Worm (Caenorhabditis elegans) whole organism, L2 larva: Measurements from ENCODE around the gene Y73C8B.5.

Source experiments
- C34F6.9 ChIP-seq: fragments of 150-350 bp; optimal IDR thresholded peaks from 2 replicates; lab custom pipeline; 2014; ENCODE audit warnings: missing biosample characterization, missing genetic modification characterization
- F13H6.1 ChIP-seq: sonication (generic microtip); optimal IDR thresholded peaks from 2 replicates; lab custom pipeline; 2016; ENCODE audit warnings: missing genetic modification characterization, missing compliant biosample characterization
- ZK546.5 ChIP-seq: sonication (generic microtip); optimal IDR thresholded peaks from 2 replicates; lab custom pipeline; 2017; ENCODE audit warnings: missing biosample characterization, missing genetic modification characterization
- alr-1 ChIP-seq: fragments of 150-350 bp; optimal IDR thresholded peaks from 2 replicates; lab custom pipeline; 2014; ENCODE audit warnings: missing biosample characterization, missing genetic modification characterization
- aly-2 ChIP-seq: fragments of 150-350 bp; optimal IDR thresholded peaks from 2 replicates; lab custom pipeline; 2014; ENCODE audit warnings: missing biosample characterization, missing genetic modification characterization
- ama-1 ChIP-seq: fragments of 150-350 bp; optimal IDR thresholded peaks from 2 replicates; lab custom pipeline; 2018; ENCODE audit warnings: inconsistent platforms
- blmp-1 ChIP-seq: sonication (generic microtip); optimal IDR thresholded peaks from 2 replicates; lab custom pipeline; 2017; ENCODE audit warnings: missing genetic modification characterization, mild to moderate bottlenecking, missing compliant biosample characterization, antibody characterized with exemption, moderate library complexity; ENCODE audit not compliant: insufficient read depth
- ceh-82 ChIP-seq: fragments of 150-350 bp; optimal IDR thresholded peaks from 2 replicates; lab custom pipeline; 2014; ENCODE audit warnings: missing biosample characterization, missing genetic modification characterization
- egl-27 ChIP-seq: sonication (generic microtip); optimal IDR thresholded peaks from 3 replicates; lab custom pipeline; 2017; ENCODE audit warnings: missing biosample characterization, missing genetic modification reagents, missing genetic modification characterization
- elt-1 ChIP-seq: fragments of 150-350 bp; optimal IDR thresholded peaks from 2 replicates; lab custom pipeline; 2014; ENCODE audit warnings: missing biosample characterization, missing genetic modification characterization
- elt-3 ChIP-seq: sonication (generic microtip); optimal IDR thresholded peaks from 2 replicates; lab custom pipeline; 2017; ENCODE audit warnings: missing biosample characterization, missing genetic modification characterization
- gmeb-1 ChIP-seq: fragments of 150-350 bp; optimal IDR thresholded peaks from 2 replicates; lab custom pipeline; 2014; ENCODE audit warnings: missing biosample characterization, missing genetic modification characterization
- lin-39 ChIP-seq: fragments of 150-350 bp; optimal IDR thresholded peaks from 2 replicates; lab custom pipeline; 2014; ENCODE audit warnings: missing biosample characterization, missing genetic modification reagents, missing genetic modification characterization
- lsy-2 ChIP-seq, 2 experiments: fragments of 150-350 bp in 1 of 2; sonication (generic microtip) in 1 of 2; optimal IDR thresholded peaks; 2 replicates each; lab custom pipeline; 2014 to 2017; ENCODE audit warnings: missing biosample characterization in 2 of 2, missing genetic modification characterization in 2 of 2
- mab-5 ChIP-seq: fragments of 150-350 bp; optimal IDR thresholded peaks from 2 replicates; lab custom pipeline; 2014; ENCODE audit warnings: missing biosample characterization, missing genetic modification characterization
- mbf-1 ChIP-seq: sonication (generic microtip); optimal IDR thresholded peaks from 2 replicates; lab custom pipeline; 2017; ENCODE audit warnings: missing biosample characterization, missing genetic modification characterization
- nhr-10 ChIP-seq: sonication (generic microtip); optimal IDR thresholded peaks from 2 replicates; lab custom pipeline; 2017; ENCODE audit warnings: missing biosample characterization, missing genetic modification characterization
- nhr-11 ChIP-seq: fragments of 150-350 bp; optimal IDR thresholded peaks from 2 replicates; lab custom pipeline; 2014; ENCODE audit warnings: missing biosample characterization, missing genetic modification characterization
- nhr-129 ChIP-seq: fragments of 150-350 bp; optimal IDR thresholded peaks from 2 replicates; lab custom pipeline; 2014; ENCODE audit warnings: missing biosample characterization, missing genetic modification characterization
- nhr-21 ChIP-seq: fragments of 150-350 bp; optimal IDR thresholded peaks from 2 replicates; lab custom pipeline; 2014; ENCODE audit warnings: missing biosample characterization, missing genetic modification characterization
- nhr-23 ChIP-seq: fragments of 150-350 bp; optimal IDR thresholded peaks from 2 replicates; lab custom pipeline; 2014; ENCODE audit warnings: missing biosample characterization, missing genetic modification reagents, missing genetic modification characterization
- nhr-237 ChIP-seq: fragments of 150-350 bp; optimal IDR thresholded peaks from 2 replicates; lab custom pipeline; 2014; ENCODE audit warnings: missing biosample characterization, missing genetic modification characterization
- nhr-25 ChIP-seq: fragments of 150-350 bp; sonication (generic microtip); optimal IDR thresholded peaks from 3 replicates; lab custom pipeline; 2014; ENCODE audit warnings: missing biosample characterization, missing genetic modification characterization
- nhr-6 ChIP-seq: fragments of 150-350 bp; optimal IDR thresholded peaks from 2 replicates; lab custom pipeline; 2014; ENCODE audit warnings: missing biosample characterization, missing genetic modification characterization
- nhr-77 ChIP-seq: fragments of 150-350 bp; optimal IDR thresholded peaks from 2 replicates; lab custom pipeline; 2014; ENCODE audit warnings: missing biosample characterization, missing genetic modification characterization
- peb-1 ChIP-seq: fragments of 150-350 bp; optimal IDR thresholded peaks from 2 replicates; lab custom pipeline; 2014; ENCODE audit warnings: missing biosample characterization, missing genetic modification characterization
- sem-4 ChIP-seq: fragments of 150-350 bp; optimal IDR thresholded peaks from 2 replicates; lab custom pipeline; 2014; ENCODE audit warnings: missing biosample characterization, missing genetic modification reagents, missing genetic modification characterization
- skn-1 ChIP-seq: sonication (generic microtip); optimal IDR thresholded peaks from 2 replicates; lab custom pipeline; 2017; ENCODE audit warnings: missing biosample characterization, missing genetic modification characterization
- sma-3 ChIP-seq: sonication (generic microtip); optimal IDR thresholded peaks from 2 replicates; lab custom pipeline; 2016; ENCODE audit warnings: missing genetic modification reagents, missing genetic modification characterization, missing compliant biosample characterization
- sma-9 ChIP-seq, 2 experiments: fragments of 150-350 bp in 1 of 2; sonication (generic microtip) in 1 of 2; optimal IDR thresholded peaks; 2 replicates each; lab custom pipeline; 2014 to 2016; ENCODE audit warnings: missing genetic modification characterization in 2 of 2, mild to moderate bottlenecking in 1 of 2, missing biosample characterization in 1 of 2, missing compliant biosample characterization in 1 of 2, missing genetic modification reagents in 1 of 2, moderate library complexity in 1 of 2
- snpc-4 ChIP-seq: fragments of 150-350 bp; optimal IDR thresholded peaks from 2 replicates; lab custom pipeline; 2014; ENCODE audit warnings: missing biosample characterization, missing genetic modification characterization
- unc-55 ChIP-seq: fragments of 150-350 bp; sonication (generic microtip); optimal IDR thresholded peaks from 3 replicates; lab custom pipeline; 2014; ENCODE audit warnings: missing biosample characterization, missing genetic modification reagents, missing genetic modification characterization
- unc-62 ChIP-seq: fragments of 150-350 bp; optimal IDR thresholded peaks from 2 replicates; lab custom pipeline; 2014; ENCODE audit warnings: missing biosample characterization, missing genetic modification reagents, missing genetic modification characterization
- ztf-1 ChIP-seq: fragments of 200-800 bp; sonication (Bioruptor generic); conservative IDR thresholded peaks from 2 replicates; pipeline ENCODE4 v1.3.6; 2022; ENCODE audit warnings: missing genetic modification characterization, missing compliant biosample characterization

The Y73C8B.5 gene

DNA sequence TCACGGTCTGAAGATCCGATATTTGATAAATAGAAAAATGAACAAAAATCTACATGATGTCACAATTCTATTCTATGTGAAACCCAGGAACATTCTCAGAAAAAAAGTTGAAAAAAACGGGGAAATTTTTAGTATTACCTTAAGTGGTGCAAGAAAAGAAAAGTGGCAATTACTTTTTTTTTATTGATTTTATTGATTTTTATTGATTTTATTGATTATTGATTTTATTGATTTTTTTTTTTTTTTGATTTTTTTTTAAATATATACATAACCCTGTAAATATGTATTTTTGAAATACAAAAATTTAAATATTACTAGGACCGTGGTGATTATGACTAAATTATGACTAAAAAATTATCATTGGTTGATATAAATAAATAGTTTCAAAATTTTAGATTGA lies 25.4 kb upstream of the Y73C8B.5 start:
- TF ChIP-seq egl-27 (no peak), ama-1 (lab: Kevin White, UChicago) (no peak), nhr-129 (tag; lab: Kevin White, UChicago) (no peak), skn-1 (tag; lab: Kevin White, UChicago) (no peak), elt-3 (tag; lab: Kevin White, UChicago) (no peak), F13H6.1 (tag; lab: Kevin White, UChicago) (no peak), lin-39 (tag; lab: Kevin White, UChicago) (no peak), snpc-4 (tag; lab: Kevin White, UChicago) (no peak), mab-5 (tag; lab: Kevin White, UChicago) (no peak), unc-55 (GFP tag; lab: Kevin White, UChicago) (no peak), unc-62 (GFP tag; lab: Kevin White, UChicago) (no peak), lsy-2 (tag; optimal IDR thresholded peaks at IDR 0.05; lab: Kevin White, UChicago) (no peak), ceh-82 (no peak), nhr-11 (no peak), nhr-10 (tag; lab: Kevin White, UChicago) (no peak), C34F6.9 (tag; lab: Kevin White, UChicago) (no peak)

- TF ChIP-seq mbf-1 (tag; lab: Kevin White, UChicago): no peak
- no peak for TF ChIP-seq sem-4 (tag; lab: Kevin White, UChicago)
- no peak for TF ChIP-seq nhr-6 (tag; lab: Kevin White, UChicago)
- no peak for TF ChIP-seq aly-2 (tag; lab: Kevin White, UChicago)
- TF ChIP-seq alr-1 (tag; lab: Kevin White, UChicago): no peak
- TF ChIP-seq peb-1: no peak
- no peak for TF ChIP-seq sma-9 (GFP tag; optimal IDR thresholded peaks at IDR 0.05; lab: Kevin White, UChicago)
- no peak for TF ChIP-seq sma-9 (tag; optimal IDR thresholded peaks at IDR 0.05; lab: Kevin White, UChicago)
- no peak for TF ChIP-seq nhr-237 (tag; lab: Kevin White, UChicago)
- TF ChIP-seq gmeb-1 (tag; lab: Kevin White, UChicago): no peak
- TF ChIP-seq blmp-1 (tag; lab: Kevin White, UChicago): no peak
Measured at ce11 chrV:3176161-3176560, 20.9 kb upstream of the Y73C8B.5 start, which contains the start of gene srab-8. srab-8 (plus strand) TSS chrV:3176461.

ce11 chrV:3185855-3186254 lies 11.2 kb upstream of the Y73C8B.5 start:
- no peak for TF ChIP-seq nhr-77 (tag; lab: Kevin White, UChicago)
- TF ChIP-seq skn-1 (tag; lab: Kevin White, UChicago): no peak
- TF ChIP-seq peb-1: no peak
- TF ChIP-seq nhr-25 (tag; lab: Kevin White, UChicago): no peak
- TF ChIP-seq nhr-21 (tag; lab: Kevin White, UChicago): no peak
- TF ChIP-seq ZK546.5 (tag; lab: Kevin White, UChicago): no peak
- no peak for TF ChIP-seq sma-3
- TF ChIP-seq nhr-23: no peak
- TF ChIP-seq F13H6.1 (tag; lab: Kevin White, UChicago): no peak
- no peak for TF ChIP-seq nhr-10 (tag; lab: Kevin White, UChicago)
- no peak for TF ChIP-seq nhr-6 (tag; lab: Kevin White, UChicago)
- TF ChIP-seq sem-4 (tag; lab: Kevin White, UChicago): no peak
- TF ChIP-seq elt-1 (tag; lab: Kevin White, UChicago): no peak
- TF ChIP-seq unc-55 (GFP tag; lab: Kevin White, UChicago): no peak
- TF ChIP-seq nhr-129 (tag; lab: Kevin White, UChicago): no peak
- TF ChIP-seq, all 48 proteins: peak for 0

- no peak for TF ChIP-seq F13H6.1 (tag; lab: Kevin White, UChicago)
- no peak for TF ChIP-seq nhr-10 (tag; lab: Kevin White, UChicago)
- no peak for TF ChIP-seq sma-3
- TF ChIP-seq ztf-1 (GFP tag; lab: Robert Waterston, UW): no peak
- no peak for TF ChIP-seq lin-39 (tag; lab: Kevin White, UChicago)
- TF ChIP-seq nhr-237 (tag; lab: Kevin White, UChicago): no peak
- TF ChIP-seq nhr-6 (tag; lab: Kevin White, UChicago): no peak
- TF ChIP-seq, all 48 proteins: peak for 0
Measured at ce11 chrV:3188043-3188442, 9.0 kb upstream of the Y73C8B.5 start, which contains the start of gene lag-2. lag-2 (plus strand) TSS chrV:3188343.
